5 fruit fly cellular contexts compared by ENCODE assay signal in the genomic region with DNA sequence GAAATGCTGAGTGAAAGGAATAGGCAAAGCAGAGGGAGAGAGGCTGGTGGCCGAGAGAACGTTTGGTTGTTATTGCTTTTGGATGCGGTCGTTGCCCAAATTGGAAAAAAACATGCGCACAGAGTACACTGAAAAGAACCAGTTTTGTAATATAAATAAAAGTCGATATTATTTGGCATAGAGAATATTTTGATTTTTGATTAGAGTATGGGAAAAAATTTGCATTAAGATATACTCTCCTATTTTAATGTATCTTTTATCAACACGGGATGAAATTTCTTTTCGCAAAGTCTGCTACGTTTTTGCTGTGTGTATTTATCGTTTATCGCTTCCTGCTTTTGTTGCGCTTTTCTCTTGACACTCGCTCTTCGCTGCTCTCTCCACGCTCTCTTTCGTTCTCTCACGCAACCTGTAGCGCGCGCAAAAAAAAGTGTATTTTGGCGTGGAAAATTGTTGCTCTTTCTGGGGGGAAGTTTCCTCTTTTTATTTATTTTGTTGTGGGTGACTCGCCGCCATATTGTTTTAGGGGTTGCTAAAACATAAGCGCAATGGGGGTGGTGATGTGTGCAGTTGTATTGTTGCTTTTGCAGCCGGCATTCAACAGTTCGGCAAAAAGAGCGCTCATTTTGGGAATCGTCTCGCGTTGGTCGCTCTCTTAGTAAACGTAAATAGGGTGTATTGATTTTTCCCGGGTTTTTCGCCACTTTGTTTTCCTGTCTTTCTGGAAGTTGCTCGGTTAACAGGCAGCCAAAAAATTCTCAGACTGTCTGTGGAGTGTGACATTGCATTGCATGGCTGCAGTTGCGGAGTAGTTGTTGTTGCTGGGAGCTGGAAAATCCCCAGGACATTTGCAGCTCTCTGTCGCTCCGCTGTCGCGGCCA.
TF ChIP-seq lines count a peak whose summit lies in the region.

No protein-coding gene starts in this region.

- TF ChIP-seq CTCF in whole organism, embryonic (GFP tag; optimal IDR thresholded peaks at IDR 0.05; lab: Kevin White, UChicago) = peak; percentile 74

TF ChIP-seq in whole organism, adult, 20 proteins besides CTCF, POLR2A, EP300 and RAD21 (continues in another document):
- TF ChIP-seq cic (GFP tag; optimal IDR thresholded peaks at IDR 0.05; lab: Kevin White, UChicago) = peak; percentile 37
- TF ChIP-seq CG7045 (GFP tag; optimal IDR thresholded peaks at IDR 0.05; lab: Kevin White, UChicago) = peak; percentile 90
- peak; percentile 85 for TF ChIP-seq bab1 (GFP tag; optimal IDR thresholded peaks at IDR 0.05; lab: Kevin White, UChicago)
- peak; percentile 67 for TF ChIP-seq CG11617 (GFP tag; optimal IDR thresholded peaks at IDR 0.05; lab: Kevin White, UChicago)
- TF ChIP-seq kay (GFP tag; lab: Kevin White, UChicago; ENCODE audit: borderline replicate concordance) = no peak
- TF ChIP-seq Clk (GFP tag; optimal IDR thresholded peaks at IDR 0.05; lab: Kevin White, UChicago) = peak; percentile 86
- peak; percentile 35 for TF ChIP-seq Crg-1 (GFP tag; optimal IDR thresholded peaks at IDR 0.05; lab: Kevin White, UChicago)
- peak; percentile 86 for TF ChIP-seq toe (GFP tag; optimal IDR thresholded peaks at IDR 0.05; lab: Kevin White, UChicago)
- peak; percentile 85 for TF ChIP-seq CG7101 (tag; optimal IDR thresholded peaks at IDR 0.05; lab: Kevin White, UChicago)
- TF ChIP-seq tj (GFP tag; optimal IDR thresholded peaks at IDR 0.05; lab: Kevin White, UChicago) = peak; percentile 59
- TF ChIP-seq CG33017 (tag; optimal IDR thresholded peaks at IDR 0.05; lab: Kevin White, UChicago) = peak; percentile 91
- TF ChIP-seq CG1620 (GFP tag; optimal IDR thresholded peaks at IDR 0.05; lab: Kevin White, UChicago) = peak; percentile 30
- TF ChIP-seq ovo (GFP tag; optimal IDR thresholded peaks at IDR 0.05; lab: Kevin White, UChicago) = no peak
- TF ChIP-seq CG12768 (GFP tag; optimal IDR thresholded peaks at IDR 0.05; lab: Kevin White, UChicago) = peak; percentile 92
- no peak for TF ChIP-seq cnc (optimal IDR thresholded peaks at IDR 0.05; lab: Kevin White, UChicago)
- peak; percentile 84 for TF ChIP-seq Hr96 (GFP tag; optimal IDR thresholded peaks at IDR 0.05; lab: Kevin White, UChicago)

TF ChIP-seq in whole organism, embryonic, 481 proteins besides CTCF, POLR2A, EP300 and RAD21 (continues in another document):
- peak; percentile 98 for TF ChIP-seq CG32532 (GFP tag; IDR thresholded peaks at IDR 0.05; lab: Robert Waterston, UW)
- TF ChIP-seq mam (GFP tag; optimal IDR thresholded peaks at IDR 0.05; lab: Kevin White, UChicago) = peak; percentile 97
- peak; percentile 96 for TF ChIP-seq CG12071 (GFP tag; optimal IDR thresholded peaks at IDR 0.05; lab: Kevin White, UChicago)
- peak; percentile 96 for TF ChIP-seq slbo (GFP tag; IDR thresholded peaks at IDR 0.05; lab: Robert Waterston, UW)
- TF ChIP-seq Hand (GFP tag; optimal IDR thresholded peaks at IDR 0.05; lab: Kevin White, UChicago) = peak; percentile 96
- peak; percentile 99 for TF ChIP-seq stc (GFP tag; IDR thresholded peaks at IDR 0.05; lab: Robert Waterston, UW)
- peak; percentile 94 for TF ChIP-seq Mrtf (GFP tag; IDR thresholded peaks at IDR 0.05; lab: Robert Waterston, UW)
- TF ChIP-seq croc (GFP tag; conservative IDR thresholded peaks at IDR 0.05; lab: Robert Waterston, UW) = peak; percentile 96
- TF ChIP-seq CG6272 (GFP tag; IDR thresholded peaks at IDR 0.05; lab: Robert Waterston, UW) = peak; percentile 96
- peak; percentile 90 for TF ChIP-seq CG12104 (GFP tag; optimal IDR thresholded peaks at IDR 0.05; lab: Kevin White, UChicago)
- TF ChIP-seq ewg (GFP tag; optimal IDR thresholded peaks at IDR 0.05; lab: Kevin White, UChicago) = peak; percentile 99
- TF ChIP-seq twi (tag; optimal IDR thresholded peaks at IDR 0.05; lab: Kevin White, UChicago) = peak; percentile 92
- TF ChIP-seq Kr (GFP tag; optimal IDR thresholded peaks at IDR 0.05; lab: Kevin White, UChicago) = no peak
- peak; percentile 92 for TF ChIP-seq CG4404 (GFP tag; IDR thresholded peaks at IDR 0.05; lab: Robert Waterston, UW)
- peak; percentile 97 for TF ChIP-seq HHEX (GFP tag; optimal IDR thresholded peaks at IDR 0.05; lab: Kevin White, UChicago)
- TF ChIP-seq CG3995 (GFP tag; optimal IDR thresholded peaks at IDR 0.05; lab: Kevin White, UChicago) = peak; percentile 76

TF ChIP-seq in whole organism, prepupa, 60 proteins besides CTCF, POLR2A, EP300 and RAD21 (continues in another document):
- TF ChIP-seq CG6808 (GFP tag; optimal IDR thresholded peaks at IDR 0.05; lab: Kevin White, UChicago) (peak; percentile 87), CG10631 (GFP tag; optimal IDR thresholded peaks at IDR 0.05; lab: Kevin White, UChicago) (peak; percentile 96), CG11294 (GFP tag; IDR thresholded peaks at IDR 0.05; lab: Robert Waterston, UW) (peak; percentile 97), CG6276 (GFP tag; optimal IDR thresholded peaks at IDR 0.05; lab: Kevin White, UChicago) (peak; percentile 98), Met (GFP tag; optimal IDR thresholded peaks at IDR 0.05; lab: Kevin White, UChicago) (peak; percentile 97), vri (GFP tag; optimal IDR thresholded peaks at IDR 0.05; lab: Kevin White, UChicago) (peak; percentile 89), Sox15 (GFP tag; optimal IDR thresholded peaks at IDR 0.05; lab: Kevin White, UChicago) (peak; percentile 89), ss (GFP tag; optimal IDR thresholded peaks at IDR 0.05; lab: Kevin White, UChicago) (peak; percentile 78 to 87), topi (GFP tag; optimal IDR thresholded peaks at IDR 0.05; lab: Kevin White, UChicago) (peak; percentile 96), CG34406 (GFP tag; optimal IDR thresholded peaks at IDR 0.05; lab: Kevin White, UChicago) (peak; percentile 95), acj6 (GFP tag; optimal IDR thresholded peaks at IDR 0.05; lab: Kevin White, UChicago) (peak; percentile 96), CG8632 (GFP tag; optimal IDR thresholded peaks at IDR 0.05; lab: Kevin White, UChicago) (peak; percentile 92), Hr39 (GFP tag; optimal IDR thresholded peaks at IDR 0.05; lab: Kevin White, UChicago) (peak; percentile 93), fkh (GFP tag; optimal IDR thresholded peaks at IDR 0.05; lab: Kevin White, UChicago) (peak; percentile 72), lz (GFP tag; optimal IDR thresholded peaks at IDR 0.05; lab: Kevin White, UChicago) (peak; percentile 95), CG6792 (GFP tag; optimal IDR thresholded peaks at IDR 0.05; lab: Kevin White, UChicago) (peak; percentile 94), Hr38 (GFP tag; optimal IDR thresholded peaks at IDR 0.05; lab: Kevin White, UChicago) (peak; percentile 82)

TF ChIP-seq in whole organism, pupa, 21 proteins besides CTCF, POLR2A, EP300 and RAD21 (continues in another document):
- TF ChIP-seq Pif1B (GFP tag; optimal IDR thresholded peaks at IDR 0.05; lab: Kevin White, UChicago) (peak; percentile 86), D1 (tag; optimal IDR thresholded peaks at IDR 0.05; lab: Kevin White, UChicago) (peak; percentile 85), CG34367 (tag; optimal IDR thresholded peaks at IDR 0.05; lab: Kevin White, UChicago) (peak; percentile 84), CG17806 (tag; optimal IDR thresholded peaks at IDR 0.05; lab: Kevin White, UChicago) (peak; percentile 92), CG10348 (GFP tag; IDR thresholded peaks at IDR 0.05; lab: Robert Waterston, UW) (peak; percentile 82), CG8159 (tag; optimal IDR thresholded peaks at IDR 0.05; lab: Kevin White, UChicago) (peak; percentile 92), CG32121 (GFP tag; IDR thresholded peaks at IDR 0.05; lab: Robert Waterston, UW) (peak; percentile 98), fd96Ca (GFP tag; IDR thresholded peaks at IDR 0.05; lab: Robert Waterston, UW) (peak; percentile 93), EcR (GFP tag; optimal IDR thresholded peaks at IDR 0.05; lab: Kevin White, UChicago) (peak; percentile 79), Ets98B (GFP tag; IDR thresholded peaks at IDR 0.05; lab: Robert Waterston, UW) (peak; percentile 99), Pif1A (GFP tag; optimal IDR thresholded peaks at IDR 0.05; lab: Kevin White, UChicago) (peak; percentile 97), rn (GFP tag; IDR thresholded peaks at IDR 0.05; lab: Robert Waterston, UW) (peak; percentile 96), CG9948 (tag; optimal IDR thresholded peaks at IDR 0.05; lab: Kevin White, UChicago) (peak; percentile 91), CG13204 (GFP tag; optimal IDR thresholded peaks at IDR 0.05; lab: Kevin White, UChicago) (peak; percentile 67), Snoo (tag; optimal IDR thresholded peaks at IDR 0.05; lab: Kevin White, UChicago) (peak; percentile 96), gl (tag; optimal IDR thresholded peaks at IDR 0.05; lab: Kevin White, UChicago) (peak; percentile 85), CG8301 (tag; optimal IDR thresholded peaks at IDR 0.05; lab: Kevin White, UChicago) (peak; percentile 99), CG4496 (GFP tag; IDR thresholded peaks at IDR 0.05; lab: Robert Waterston, UW) (peak; percentile 98)

TF ChIP-seq in whole organism, wandering third instar larva, 38 proteins besides CTCF, POLR2A, EP300 and RAD21 (continues in another document):
- TF ChIP-seq sage (GFP tag; optimal IDR thresholded peaks at IDR 0.05; lab: Kevin White, UChicago) = peak; percentile 87
- TF ChIP-seq jim (GFP tag; optimal IDR thresholded peaks at IDR 0.05; lab: Kevin White, UChicago) = no peak
- no peak for TF ChIP-seq Myc (optimal IDR thresholded peaks at IDR 0.05; lab: Kevin White, UChicago)
- no peak for TF ChIP-seq usp (GFP tag; optimal IDR thresholded peaks at IDR 0.05; lab: Kevin White, UChicago)
- TF ChIP-seq lola (GFP tag; optimal IDR thresholded peaks at IDR 0.05; lab: Kevin White, UChicago) = no peak
- peak; percentile 91 for TF ChIP-seq HLH106 (tag; optimal IDR thresholded peaks at IDR 0.05; lab: Kevin White, UChicago)
- peak; percentile 75 for TF ChIP-seq CG9705 (GFP tag; optimal IDR thresholded peaks at IDR 0.05; lab: Kevin White, UChicago)
- TF ChIP-seq Jra (GFP tag; optimal IDR thresholded peaks at IDR 0.05; lab: Kevin White, UChicago) = peak; percentile 84
- TF ChIP-seq CrebA (GFP tag; optimal IDR thresholded peaks at IDR 0.05; lab: Kevin White, UChicago; ENCODE audit: borderline replicate concordance) = no peak
- no peak for TF ChIP-seq Hr78 (GFP tag; optimal IDR thresholded peaks at IDR 0.05; lab: Kevin White, UChicago)
- TF ChIP-seq Vsx2 (GFP tag; optimal IDR thresholded peaks at IDR 0.05; lab: Kevin White, UChicago; ENCODE audit: partially characterized antibody) = no peak
- TF ChIP-seq foxo (GFP tag; optimal IDR thresholded peaks at IDR 0.05; lab: Kevin White, UChicago) = peak; percentile 79 to 96
- no peak for TF ChIP-seq pan (optimal IDR thresholded peaks at IDR 0.05; lab: Kevin White, UChicago)
- peak; percentile 40 for TF ChIP-seq Dfd (GFP tag; optimal IDR thresholded peaks at IDR 0.05; lab: Kevin White, UChicago)
- peak; percentile 96 for TF ChIP-seq h (GFP tag; optimal IDR thresholded peaks at IDR 0.05; lab: Kevin White, UChicago)
- TF ChIP-seq brk (GFP tag; optimal IDR thresholded peaks at IDR 0.05; lab: Kevin White, UChicago) = peak; percentile 94
- no peak for TF ChIP-seq Abd-B (GFP tag; optimal IDR thresholded peaks at IDR 0.05; lab: Kevin White, UChicago)
- peak; percentile 96 for TF ChIP-seq rgr (GFP tag; optimal IDR thresholded peaks at IDR 0.05; lab: Kevin White, UChicago)
- no peak for TF ChIP-seq Hr83 (GFP tag; optimal IDR thresholded peaks at IDR 0.05; lab: Kevin White, UChicago; ENCODE audit: poor library complexity, severe bottlenecking)
- TF ChIP-seq psq (GFP tag; optimal IDR thresholded peaks at IDR 0.05; lab: Kevin White, UChicago) = peak; percentile 92
